Fruit fly (Drosophila melanogaster) whole organism, pupa: ENCODE results near the gene CG16798.

Source experiments
- CG10348 ChIP-seq: fragments of 200-800 bp; sonication (Bioruptor generic); IDR thresholded peaks from 2 replicates; pipeline ENCODE4 v1.3.6; 2022; ENCODE audit warnings: missing biosample characterization, missing genetic modification characterization
- CG12605 ChIP-seq: fragments of 200-800 bp; sonication (Bioruptor generic); IDR thresholded peaks from 2 replicates; pipeline ENCODE4 v1.3.6; 2022; ENCODE audit warnings: missing biosample characterization, missing genetic modification characterization
- CG4496 ChIP-seq: fragments of 200-800 bp; sonication (Bioruptor generic); IDR thresholded peaks from 3 replicates; pipeline ENCODE4 v1.3.6; 2022; ENCODE audit warnings: missing biosample characterization, missing genetic modification characterization
- EcR ChIP-seq: fragments of 200-800 bp; sonication (Bioruptor generic); optimal IDR thresholded peaks from 3 replicates; lab custom pipeline; 2019; ENCODE audit warnings: missing biosample characterization, missing genetic modification characterization, mild to moderate bottlenecking, moderate library complexity, missing genetic modification reagents
- Pif1A ChIP-seq: fragments of 200-800 bp; sonication (Bioruptor generic); optimal IDR thresholded peaks from 3 replicates; lab custom pipeline; 2016; ENCODE audit warnings: missing biosample characterization, missing genetic modification characterization
- fd96Ca ChIP-seq: fragments of 200-800 bp; sonication (Bioruptor generic); IDR thresholded peaks from 3 replicates; pipeline ENCODE4 v1.3.6; 2022; ENCODE audit warnings: missing biosample characterization, missing genetic modification characterization

- TF ChIP-seq CG10348 (GFP tag; lab: Robert Waterston, UW), result no peak
- no peak for TF ChIP-seq CG4496 (GFP tag; lab: Robert Waterston, UW)
- no peak for TF ChIP-seq Pif1A (GFP tag; lab: Kevin White, UChicago)
- TF ChIP-seq fd96Ca, result peak; percentile 38; the same call in 1 of the 3 replicates
- TF ChIP-seq EcR, result peak; percentile 9
- no peak for TF ChIP-seq CG12605 (GFP tag; lab: Robert Waterston, UW)
Observed at dm6 chr2L:20428756-20429408, 46.7 kb upstream of the CG16798 start.
